Worm (Caenorhabditis elegans) whole organism, young adult: ENCODE results near the gene F29F11.20.

ENCODE experiments used
- C06A6.2 ChIP-seq: fragments of 200-800 bp; sonication (Bioruptor generic); conservative IDR thresholded peaks from 2 replicates; pipeline ENCODE4 v1.3.6; 2022; ENCODE audit warnings: missing genetic modification characterization, missing compliant biosample characterization
- F37B4.10 ChIP-seq: fragments of 200-800 bp; sonication (Bioruptor generic); IDR thresholded peaks from 2 replicates; pipeline ENCODE4 v1.3.6; 2022; ENCODE audit warnings: missing genetic modification characterization, missing compliant biosample characterization
- F52B5.7 ChIP-seq: sonication (generic microtip); optimal IDR thresholded peaks from 2 replicates; lab custom pipeline; 2016; ENCODE audit warnings: mild to moderate bottlenecking, missing genetic modification characterization, missing compliant biosample characterization
- F55B11.4 ChIP-seq: sonication (generic microtip); optimal IDR thresholded peaks from 2 replicates; lab custom pipeline; 2016; ENCODE audit warnings: missing compliant biosample characterization, missing genetic modification characterization, borderline replicate concordance; ENCODE audit not compliant: insufficient read depth
- F57C9.4 ChIP-seq: sonication (generic microtip); optimal IDR thresholded peaks from 2 replicates; lab custom pipeline; 2017; ENCODE audit warnings: mild to moderate bottlenecking, missing genetic modification characterization, missing compliant biosample characterization
- K11D2.4 ChIP-seq: fragments of 200-800 bp; sonication (Bioruptor generic); IDR thresholded peaks from 2 replicates; pipeline ENCODE4 v1.3.6; 2022; ENCODE audit warnings: missing genetic modification reagents, missing genetic modification characterization, missing compliant biosample characterization
- K12H6.12 ChIP-seq: fragments of 200-800 bp; sonication (Bioruptor generic); optimal IDR thresholded peaks from 2 replicates; lab custom pipeline; 2018; ENCODE audit warnings: mild to moderate bottlenecking, missing genetic modification characterization, missing compliant biosample characterization
- T07F8.4 ChIP-seq: sonication (generic microtip); optimal IDR thresholded peaks from 2 replicates; lab custom pipeline; 2016; ENCODE audit warnings: mild to moderate bottlenecking, missing genetic modification characterization, moderate library complexity, missing compliant biosample characterization
- Y56A3A.18 ChIP-seq: fragments of 200-800 bp; sonication (Bioruptor generic); IDR thresholded peaks from 2 replicates; pipeline ENCODE4 v1.3.6; 2022; ENCODE audit warnings: missing genetic modification reagents, missing genetic modification characterization, missing compliant biosample characterization
- Y67H2A.10 ChIP-seq: fragments of 200-800 bp; sonication (Bioruptor generic); conservative IDR thresholded peaks from 2 replicates; pipeline ENCODE4 v1.3.6; 2022; ENCODE audit warnings: missing genetic modification reagents, missing genetic modification characterization, missing compliant biosample characterization
- ZK185.1 ChIP-seq: sonication (generic microtip); optimal IDR thresholded peaks from 2 replicates; lab custom pipeline; 2016; ENCODE audit warnings: mild to moderate bottlenecking, missing genetic modification characterization, missing compliant biosample characterization; ENCODE audit not compliant: poor library complexity, severe bottlenecking
- ama-1 ChIP-seq, 3 experiments: fragments of 150-350 bp in 1 of 3; sonication (generic microtip) in 2 of 3; optimal IDR thresholded peaks; 2 replicates each; lab custom pipeline; 2014 to 2018; ENCODE audit warnings: missing biosample characterization in 2 of 3, missing genetic modification characterization in 2 of 3, missing genetic modification reagents in 2 of 3
- ccch-3 ChIP-seq: fragments of 200-800 bp; sonication (Bioruptor generic); optimal IDR thresholded peaks from 2 replicates; lab custom pipeline; 2018; ENCODE audit warnings: mild to moderate bottlenecking, missing genetic modification characterization, missing compliant biosample characterization
- cebp-1 ChIP-seq, 2 experiments: fragments of 200-800 bp in 1 of 2; sonication (Bioruptor generic) in 1 of 2; sonication (generic microtip) in 1 of 2; IDR thresholded peaks in 1 of 2; optimal IDR thresholded peaks in 1 of 2; 2 replicates each; pipeline versions ENCODE4 v1.3.6 to Lab custom; 2017 to 2022; ENCODE audit warnings: missing compliant biosample characterization in 2 of 2, missing genetic modification characterization in 2 of 2, mild to moderate bottlenecking in 1 of 2, missing genetic modification reagents in 1 of 2, moderate library complexity in 1 of 2
- cebp-2 ChIP-seq: fragments of 200-800 bp; sonication (Bioruptor generic); IDR thresholded peaks from 2 replicates; pipeline ENCODE4 v1.3.6; 2022; ENCODE audit warnings: missing genetic modification characterization, missing compliant biosample characterization
- ceh-100 ChIP-seq: fragments of 200-800 bp; sonication (Bioruptor generic); IDR thresholded peaks from 2 replicates; pipeline ENCODE4 v1.3.6; 2022; ENCODE audit warnings: missing genetic modification reagents, missing genetic modification characterization, missing compliant biosample characterization
- ceh-40 ChIP-seq: fragments of 200-800 bp; sonication (Bioruptor generic); IDR thresholded peaks from 2 replicates; pipeline ENCODE4 v1.3.6; 2022; ENCODE audit warnings: missing genetic modification characterization, missing compliant biosample characterization
- ceh-91 ChIP-seq: fragments of 200-800 bp; sonication (Bioruptor generic); IDR thresholded peaks from 2 replicates; pipeline ENCODE4 v1.3.6; 2022; ENCODE audit warnings: missing genetic modification reagents, missing genetic modification characterization, missing compliant biosample characterization
- dpff-1 ChIP-seq: sonication (generic microtip); optimal IDR thresholded peaks from 2 replicates; lab custom pipeline; 2017; ENCODE audit warnings: mild to moderate bottlenecking, missing genetic modification characterization, missing compliant biosample characterization
- hmg-1.2 ChIP-seq: fragments of 200-800 bp; sonication (Bioruptor generic); IDR thresholded peaks from 2 replicates; pipeline ENCODE4 v1.3.6; 2022; ENCODE audit warnings: missing genetic modification reagents, missing genetic modification characterization, missing compliant biosample characterization
- hrde-1 ChIP-seq: sonication (generic microtip); optimal IDR thresholded peaks from 2 replicates; lab custom pipeline; 2016; ENCODE audit warnings: missing genetic modification characterization, mild to moderate bottlenecking, missing compliant biosample characterization, moderate library complexity, missing genotype, missing genetic modification reagents, borderline replicate concordance
- hsf-1 ChIP-seq: fragments of 200-800 bp; sonication (Bioruptor generic); IDR thresholded peaks from 2 replicates; pipeline ENCODE4 v1.3.6; 2022; ENCODE audit warnings: missing genetic modification reagents, missing genetic modification characterization, missing compliant biosample characterization
- lag-1 ChIP-seq: fragments of 200-800 bp; sonication (Bioruptor generic); IDR thresholded peaks from 2 replicates; pipeline ENCODE4 v1.3.6; 2022; ENCODE audit warnings: missing genetic modification reagents, missing genetic modification characterization, missing compliant biosample characterization
- lin-40 ChIP-seq: sonication (generic microtip); optimal IDR thresholded peaks from 2 replicates; lab custom pipeline; 2016; ENCODE audit warnings: missing genetic modification characterization, mild to moderate bottlenecking, missing compliant biosample characterization, missing genotype, missing genetic modification reagents
- lsl-1 ChIP-seq: fragments of 200-800 bp; sonication (Bioruptor generic); optimal IDR thresholded peaks from 2 replicates; lab custom pipeline; 2018; ENCODE audit warnings: mild to moderate bottlenecking, missing genetic modification characterization, moderate library complexity, missing compliant biosample characterization
- madf-10 ChIP-seq: sonication (generic microtip); optimal IDR thresholded peaks from 2 replicates; lab custom pipeline; 2016; ENCODE audit warnings: mild to moderate bottlenecking, missing genetic modification characterization, missing compliant biosample characterization
- madf-6 ChIP-seq: fragments of 200-800 bp; sonication (Bioruptor generic); IDR thresholded peaks from 2 replicates; pipeline ENCODE4 v1.3.6; 2022; ENCODE audit warnings: missing genetic modification reagents, missing genetic modification characterization, missing compliant biosample characterization
- nfya-1 ChIP-seq: sonication (generic microtip); optimal IDR thresholded peaks from 2 replicates; lab custom pipeline; 2017; ENCODE audit warnings: antibody characterized with exemption, missing compliant biosample characterization, missing genetic modification characterization, borderline replicate concordance; ENCODE audit not compliant: insufficient read depth
- nhr-90 ChIP-seq: sonication (generic microtip); optimal IDR thresholded peaks from 2 replicates; lab custom pipeline; 2016; ENCODE audit warnings: missing genotype, mild to moderate bottlenecking, missing genetic modification characterization, missing compliant biosample characterization
- pbrm-1 ChIP-seq: fragments of 200-800 bp; sonication (Bioruptor generic); IDR thresholded peaks from 2 replicates; pipeline ENCODE4 v1.3.6; 2022; ENCODE audit warnings: missing genetic modification reagents, missing genetic modification characterization, missing compliant biosample characterization
- pha-4 ChIP-seq: fragments of 150-350 bp; sonication (generic microtip); optimal IDR thresholded peaks from 2 replicates; lab custom pipeline; 2014; ENCODE audit warnings: missing biosample characterization, missing genetic modification reagents, missing genetic modification characterization
- repo-1 ChIP-seq: sonication (generic microtip); optimal IDR thresholded peaks from 2 replicates; lab custom pipeline; 2017; ENCODE audit warnings: mild to moderate bottlenecking, missing genetic modification characterization, missing compliant biosample characterization
- rpc-1 ChIP-seq, 2 experiments: fragments of 150-350 bp in 1 of 2; sonication (generic microtip) in 1 of 2; optimal IDR thresholded peaks; 2 replicates each; lab custom pipeline; 2014 to 2018; ENCODE audit warnings: missing biosample characterization in 1 of 2, missing genetic modification characterization in 1 of 2, missing genetic modification reagents in 1 of 2, missing genotype in 1 of 2
- sdz-38 ChIP-seq: sonication (generic microtip); optimal IDR thresholded peaks from 2 replicates; lab custom pipeline; 2016; ENCODE audit warnings: missing genotype, missing genetic modification characterization, missing compliant biosample characterization
- tlf-1 ChIP-seq: fragments of 200-800 bp; sonication (Bioruptor generic); optimal IDR thresholded peaks from 2 replicates; lab custom pipeline; 2018; ENCODE audit warnings: mild to moderate bottlenecking, missing genetic modification characterization, missing compliant biosample characterization
- unc-130 ChIP-seq: sonication (generic microtip); optimal IDR thresholded peaks from 2 replicates; lab custom pipeline; 2016; ENCODE audit warnings: missing genetic modification reagents, missing genetic modification characterization, missing compliant biosample characterization
- unc-62 ChIP-seq: fragments of 150-350 bp; optimal IDR thresholded peaks from 2 replicates; lab custom pipeline; 2014; ENCODE audit warnings: missing biosample characterization, missing genetic modification reagents, missing genetic modification characterization
- zfh-2 ChIP-seq: fragments of 200-800 bp; sonication (Bioruptor generic); conservative IDR thresholded peaks from 2 replicates; pipeline ENCODE4 v1.3.6; 2022; ENCODE audit warnings: missing genetic modification reagents, missing genetic modification characterization, missing compliant biosample characterization

F29F11.20 gene

ce11 chrV:10719833-10720170, 32.1 kb downstream of the F29F11.20 start (continued):
- no peak for TF ChIP-seq pha-4
- no peak; the same call in 1 of the 2 replicates for TF ChIP-seq C06A6.2 (GFP tag; lab: Robert Waterston, UW)
- no peak for TF ChIP-seq repo-1
- no peak for TF ChIP-seq madf-10 (tag; lab: Kevin White, UChicago)
- TF ChIP-seq dpff-1 (tag; lab: Kevin White, UChicago) = no peak
- TF ChIP-seq hmg-1.2 (GFP tag; lab: Robert Waterston, UW) = peak; percentile 47; the same call in 1 of the 2 replicates
- no peak for TF ChIP-seq sdz-38 (tag; lab: Kevin White, UChicago)
- TF ChIP-seq ama-1 (optimal IDR thresholded peaks at IDR 0.05; lab: Kevin White, UChicago) = no peak
- no peak for TF ChIP-seq ama-1 (GFP tag; optimal IDR thresholded peaks at IDR 0.05; lab: Kevin White, UChicago)
- peak; percentile 24 for TF ChIP-seq lin-40
- peak; percentile 40 for TF ChIP-seq unc-62 (GFP tag; lab: Kevin White, UChicago)
- no peak for TF ChIP-seq madf-6 (GFP tag; lab: Robert Waterston, UW)
- no peak for TF ChIP-seq tlf-1 (GFP tag; lab: Kevin White, UChicago)
- TF ChIP-seq lag-1 (GFP tag; lab: Robert Waterston, UW) = no peak
- no peak for TF ChIP-seq rpc-1 (optimal IDR thresholded peaks at IDR 0.05; lab: Kevin White, UChicago)
- TF ChIP-seq rpc-1 (tag; optimal IDR thresholded peaks at IDR 0.05; lab: Kevin White, UChicago) = no peak
- no peak for TF ChIP-seq lsl-1

- TF ChIP-seq madf-6 (GFP tag; lab: Robert Waterston, UW) (no peak), F52B5.7 (no peak), ceh-91 (GFP tag; lab: Robert Waterston, UW) (no peak), unc-130 (GFP tag; lab: Kevin White, UChicago) (no peak), dpff-1 (tag; lab: Kevin White, UChicago) (no peak), F37B4.10 (no peak), ZK185.1 (tag; lab: Kevin White, UChicago) (no peak), C06A6.2 (GFP tag; lab: Robert Waterston, UW) (no peak), F57C9.4 (tag; lab: Kevin White, UChicago) (no peak), ceh-40 (GFP tag; lab: Robert Waterston, UW) (no peak), hrde-1 (no peak)
These were observed 32.7 kb downstream of the F29F11.20 start for ce11 chrV:10720303-10720847.

ce11 chrV:10720876-10721275, 33.2 kb downstream of the F29F11.20 start:
- TF ChIP-seq Y67H2A.10 (GFP tag; lab: Robert Waterston, UW) (no peak), madf-10 (tag; lab: Kevin White, UChicago) (no peak), Y56A3A.18 (GFP tag; lab: Robert Waterston, UW) (no peak), nhr-90 (tag; lab: Kevin White, UChicago) (no peak), cebp-1 (GFP tag; IDR thresholded peaks at IDR 0.05; lab: Robert Waterston, UW) (no peak), cebp-1 (tag; optimal IDR thresholded peaks at IDR 0.05; lab: Kevin White, UChicago) (no peak), K11D2.4 (GFP tag; lab: Robert Waterston, UW) (no peak), F55B11.4 (tag; lab: Kevin White, UChicago) (no peak), pha-4 (no peak), hsf-1 (no peak), T07F8.4 (tag; lab: Kevin White, UChicago) (no peak), nfya-1 (tag; lab: Kevin White, UChicago) (no peak), K12H6.12 (tag; lab: Kevin White, UChicago) (no peak), ceh-100 (GFP tag; lab: Robert Waterston, UW) (no peak), ama-1 (optimal IDR thresholded peaks at IDR 0.05; lab: Kevin White, UChicago) (no peak), ama-1 (GFP tag; optimal IDR thresholded peaks at IDR 0.05; lab: Kevin White, UChicago) (no peak), cebp-2 (no peak), ccch-3 (GFP tag; lab: Kevin White, UChicago) (no peak), zfh-2 (GFP tag; lab: Robert Waterston, UW) (no peak), pbrm-1 (GFP tag; lab: Robert Waterston, UW) (no peak)
